Fruit fly (Drosophila melanogaster) whole organism, embryonic: Measurements from ENCODE around the gene Csas.
A peak's percentile ranks its signal among the peaks of the same experiment; 100 is the strongest.

Source experiments
- BEAF-32 ChIP-seq: fragments of 200-800 bp; sonication (Bioruptor generic); optimal IDR thresholded peaks from 3 replicates; lab custom pipeline; 2017; ENCODE audit warnings: missing biosample characterization, missing genetic modification characterization, mild to moderate bottlenecking, moderate library complexity, missing genetic modification reagents
- Bgb ChIP-seq: fragments of 200-800 bp; sonication (Bioruptor generic); IDR thresholded peaks from 2 replicates; pipeline ENCODE4 v1.3.6; 2022; ENCODE audit warnings: missing biosample characterization, missing genetic modification characterization; ENCODE audit not compliant: partially characterized antibody
- CG12299 ChIP-seq: fragments of 200-800 bp; sonication (Bioruptor generic); optimal IDR thresholded peaks from 2 replicates; lab custom pipeline; 2018; ENCODE audit warnings: missing biosample characterization, mild to moderate bottlenecking, missing genetic modification characterization
- CG13287 ChIP-seq: fragments of 200-800 bp; sonication (Bioruptor generic); IDR thresholded peaks from 2 replicates; pipeline ENCODE4 v1.3.6; 2022; ENCODE audit warnings: missing biosample characterization, missing genetic modification characterization; ENCODE audit not compliant: partially characterized antibody
- CG16813 ChIP-seq: fragments of 200-800 bp; sonication (Bioruptor generic); IDR thresholded peaks from 3 replicates; pipeline ENCODE4 v1.3.6; 2022; ENCODE audit warnings: missing biosample characterization, missing genetic modification characterization; ENCODE audit not compliant: partially characterized antibody
- CG2116 ChIP-seq: fragments of 200-800 bp; sonication (Bioruptor generic); optimal IDR thresholded peaks from 3 replicates; lab custom pipeline; 2018; ENCODE audit warnings: missing biosample characterization, mild to moderate bottlenecking, missing genetic modification characterization
- CG30020 ChIP-seq: fragments of 200-800 bp; optimal IDR thresholded peaks from 2 replicates; lab custom pipeline; 2019; ENCODE audit warnings: missing biosample characterization, mild to moderate bottlenecking, missing genetic modification characterization, moderate library complexity
- CG31365 ChIP-seq: fragments of 200-800 bp; sonication (Bioruptor generic); optimal IDR thresholded peaks from 2 replicates; lab custom pipeline; 2018; ENCODE audit warnings: missing biosample characterization, mild to moderate bottlenecking, missing genetic modification characterization
- CG33213 ChIP-seq: fragments of 200-800 bp; sonication (Bioruptor generic); optimal IDR thresholded peaks from 3 replicates; lab custom pipeline; 2016; ENCODE audit warnings: missing biosample characterization, missing genetic modification characterization
- CG34422 ChIP-seq: fragments of 200-800 bp; sonication (Bioruptor generic); IDR thresholded peaks from 3 replicates; pipeline ENCODE4 v1.3.6; 2022; ENCODE audit warnings: missing biosample characterization, missing genetic modification characterization
- CG4360 ChIP-seq: fragments of 200-800 bp; sonication (Bioruptor generic); IDR thresholded peaks from 2 replicates; pipeline ENCODE4 v1.3.6; 2022; ENCODE audit warnings: missing biosample characterization, missing genetic modification characterization
- CG4617 ChIP-seq: fragments of 200-800 bp; sonication (Bioruptor generic); optimal IDR thresholded peaks from 3 replicates; lab custom pipeline; 2016; ENCODE audit warnings: missing biosample characterization, missing genetic modification characterization, borderline replicate concordance
- CG4854 ChIP-seq: fragments of 200-800 bp; sonication (Bioruptor generic); optimal IDR thresholded peaks from 2 replicates; lab custom pipeline; 2016; ENCODE audit warnings: missing biosample characterization, missing genetic modification characterization, inconsistent platforms
- CG5180 ChIP-seq: fragments of 200-800 bp; sonication (Bioruptor generic); optimal IDR thresholded peaks from 3 replicates; lab custom pipeline; 2017; ENCODE audit warnings: missing biosample characterization, missing genetic modification characterization, mild to moderate bottlenecking, moderate library complexity, missing genetic modification reagents
- CG6254 ChIP-seq: fragments of 200-800 bp; sonication (Bioruptor generic); optimal IDR thresholded peaks from 3 replicates; lab custom pipeline; 2017; ENCODE audit warnings: mild to moderate bottlenecking, missing biosample characterization, missing genetic modification reagents, missing genetic modification characterization
- D ChIP-seq, 2 experiments: fragments of 200-800 bp in 1 of 2; fragments of >200 bp in 1 of 2; sonication (Bioruptor generic) in 1 of 2; optimal IDR thresholded peaks; 2 replicates in 1 of 2; 3 replicates in 1 of 2; lab custom pipeline; 2017; ENCODE audit warnings: mild to moderate bottlenecking in 1 of 2, missing biosample characterization in 1 of 2, missing genetic modification characterization in 1 of 2, missing genetic modification reagents in 1 of 2
- Dp ChIP-seq: fragments of 200-800 bp; sonication (Bioruptor generic); optimal IDR thresholded peaks from 2 replicates; lab custom pipeline; 2018; ENCODE audit warnings: missing biosample characterization, mild to moderate bottlenecking, missing genetic modification characterization, moderate library complexity
- E2f2 ChIP-seq: fragments of 200-800 bp; sonication (Bioruptor generic); IDR thresholded peaks from 2 replicates; pipeline ENCODE4 v1.3.6; 2022; ENCODE audit warnings: missing biosample characterization, missing genetic modification characterization
- HLH4C ChIP-seq: fragments of 200-800 bp; sonication (Bioruptor generic); IDR thresholded peaks from 3 replicates; pipeline ENCODE4 v1.3.6; 2022; ENCODE audit warnings: missing biosample characterization, missing genetic modification characterization; ENCODE audit not compliant: partially characterized antibody
- Lhr ChIP-seq: fragments of 200-800 bp; sonication (Bioruptor generic); optimal IDR thresholded peaks from 3 replicates; lab custom pipeline; 2017; ENCODE audit warnings: mild to moderate bottlenecking, missing biosample characterization, missing genetic modification reagents, missing genetic modification characterization
- MBD-R2 ChIP-seq: fragments of 200-800 bp; sonication (Bioruptor generic); IDR thresholded peaks from 2 replicates; pipeline ENCODE4 v1.3.6; 2022; ENCODE audit warnings: missing biosample characterization, missing genetic modification characterization
- MESR4 ChIP-seq: fragments of 200-800 bp; sonication (Bioruptor generic); optimal IDR thresholded peaks from 2 replicates; lab custom pipeline; 2018; ENCODE audit warnings: missing biosample characterization, mild to moderate bottlenecking, missing genetic modification characterization, moderate library complexity
- NC2β ChIP-seq: fragments of 200-800 bp; sonication (Bioruptor generic); optimal IDR thresholded peaks from 2 replicates; lab custom pipeline; 2016; ENCODE audit warnings: missing biosample characterization, missing genetic modification characterization
- PHDP ChIP-seq: fragments of 200-800 bp; sonication (Bioruptor generic); optimal IDR thresholded peaks from 3 replicates; lab custom pipeline; 2018; ENCODE audit warnings: missing biosample characterization, mild to moderate bottlenecking, missing genetic modification characterization, moderate library complexity
- Sry-δ ChIP-seq: fragments of 200-800 bp; sonication (Bioruptor generic); optimal IDR thresholded peaks from 2 replicates; lab custom pipeline; 2016; ENCODE audit warnings: missing biosample characterization, missing genetic modification characterization
- Xbp1 ChIP-seq: fragments of 200-800 bp; sonication (Bioruptor generic); optimal IDR thresholded peaks from 3 replicates; lab custom pipeline; 2016; ENCODE audit warnings: missing biosample characterization, mild to moderate bottlenecking, missing genetic modification characterization
- amos ChIP-seq: fragments of 200-800 bp; sonication (Bioruptor generic); IDR thresholded peaks from 2 replicates; pipeline ENCODE4 v1.3.6; 2022; ENCODE audit warnings: missing biosample characterization, missing genetic modification characterization; ENCODE audit not compliant: partially characterized antibody
- chn ChIP-seq: fragments of 200-800 bp; sonication (Bioruptor generic); optimal IDR thresholded peaks from 2 replicates; lab custom pipeline; 2016; ENCODE audit warnings: missing biosample characterization, missing genetic modification characterization
- crp ChIP-seq, 2 experiments: fragments of 200-800 bp; sonication (Bioruptor generic); optimal IDR thresholded peaks; 2 replicates in 1 of 2; 3 replicates in 1 of 2; lab custom pipeline; 2017; ENCODE audit warnings: missing biosample characterization in 2 of 2, missing genetic modification characterization in 2 of 2, mild to moderate bottlenecking in 1 of 2, moderate library complexity in 1 of 2
- ewg ChIP-seq: fragments of 200-800 bp; sonication (Bioruptor generic); optimal IDR thresholded peaks from 3 replicates; lab custom pipeline; 2017; ENCODE audit warnings: mild to moderate bottlenecking, missing biosample characterization, missing genetic modification reagents, missing genetic modification characterization
- hbn ChIP-seq: fragments of 200-800 bp; sonication (Bioruptor generic); IDR thresholded peaks from 2 replicates; pipeline ENCODE4 v1.3.6; 2022; ENCODE audit warnings: missing biosample characterization, missing genetic modification characterization; ENCODE audit not compliant: partially characterized antibody
- jing ChIP-seq: fragments of 200-800 bp; sonication (Bioruptor generic); optimal IDR thresholded peaks from 2 replicates; lab custom pipeline; 2018; ENCODE audit warnings: missing biosample characterization, mild to moderate bottlenecking, missing genetic modification characterization
- lola ChIP-seq, 3 experiments: fragments of >200 bp in 2 of 3; fragments of 200-800 bp in 1 of 3; sonication (Bioruptor generic) in 1 of 3; optimal IDR thresholded peaks; 2 replicates each; lab custom pipeline; 2017 to 2019; ENCODE audit warnings: missing biosample characterization in 3 of 3, missing genetic modification characterization in 3 of 3, mild to moderate bottlenecking in 1 of 3, moderate library complexity in 1 of 3
- nerfin-2 ChIP-seq: fragments of 200-800 bp; sonication (Bioruptor generic); IDR thresholded peaks from 2 replicates; pipeline ENCODE4 v1.3.6; 2022; ENCODE audit warnings: missing biosample characterization, missing genetic modification characterization; ENCODE audit not compliant: partially characterized antibody
- otp ChIP-seq: fragments of 200-800 bp; sonication (Bioruptor generic); IDR thresholded peaks from 3 replicates; pipeline ENCODE4, ENCODE4 v1.3.6; 2022; ENCODE audit warnings: missing biosample characterization, missing genetic modification characterization
- pan ChIP-seq, 4 experiments: fragments of >200 bp in 3 of 4; fragments of 200-800 bp in 1 of 4; sonication (Bioruptor generic) in 1 of 4; optimal IDR thresholded peaks in 3 of 4; IDR thresholded peaks in 1 of 4; 2 replicates each; pipeline versions ENCODE4 v1.3.6 to Lab custom; 2017 to 2022; ENCODE audit warnings: missing biosample characterization in 2 of 4, missing genetic modification characterization in 2 of 4, mixed read lengths in 1 of 4
- pzg ChIP-seq: fragments of 200-800 bp; sonication (Bioruptor generic); optimal IDR thresholded peaks from 3 replicates; lab custom pipeline; 2018; ENCODE audit warnings: missing biosample characterization, mild to moderate bottlenecking, missing genetic modification characterization, moderate library complexity
- rib ChIP-seq: fragments of 200-800 bp; sonication (Bioruptor generic); IDR thresholded peaks from 2 replicates; pipeline ENCODE4 v1.3.6; 2022; ENCODE audit warnings: missing biosample characterization, missing genetic modification characterization
- row ChIP-seq: fragments of 200-800 bp; sonication (Bioruptor generic); IDR thresholded peaks from 3 replicates; pipeline ENCODE4 v1.3.6; 2022; ENCODE audit warnings: missing biosample characterization, missing genetic modification characterization
- scrt ChIP-seq: fragments of 200-800 bp; sonication (Bioruptor generic); optimal IDR thresholded peaks from 2 replicates; lab custom pipeline; 2018; ENCODE audit warnings: missing biosample characterization, mild to moderate bottlenecking, missing genetic modification characterization, moderate library complexity
- sens ChIP-seq: fragments of 200-800 bp; sonication (Bioruptor generic); peaks from one replicate; lab custom pipeline; 2016; ENCODE audit warnings: missing biosample characterization, missing genetic modification characterization
- stwl ChIP-seq: fragments of 200-800 bp; sonication (Bioruptor generic); optimal IDR thresholded peaks from 3 replicates; lab custom pipeline; 2018; ENCODE audit warnings: missing biosample characterization, mild to moderate bottlenecking, missing genetic modification characterization, moderate library complexity
- vnd ChIP-seq: fragments of 200-800 bp; sonication (Bioruptor generic); IDR thresholded peaks from 3 replicates; pipeline ENCODE4 v1.3.6; 2022; ENCODE audit warnings: missing biosample characterization, missing genetic modification characterization; ENCODE audit not compliant: partially characterized antibody
- z ChIP-seq: fragments of 200-800 bp; sonication (Bioruptor generic); IDR thresholded peaks from 3 replicates; pipeline ENCODE4 v1.3.6; 2022; ENCODE audit warnings: missing biosample characterization, missing genetic modification characterization

Gene Csas

dm6 chr3L:19988891-19989290 is at the start of gene Csas:
Csas (minus strand) TSS chr3L:19988991.
- TF ChIP-seq sens (peak; percentile 71), row (GFP tag; lab: Robert Waterston, UW) (0 out of 3 replicates have a peak, but pooled peaks have one; percentile 23), CG33213 (no peak), pan (optimal IDR thresholded peaks at IDR 0.05; lab: Kevin White, UChicago) (no peak), pan (GFP tag; optimal IDR thresholded peaks at IDR 0.05 in 1 of 2, IDR thresholded peaks at IDR 0.05 in 1 of 2) (peak in 1 of 2 experiments; percentile 24)
- TF ChIP-seq, all 482 proteins: peak for 3

dm6 chr3L:20036610-20037009 is 47.8 kb upstream of the Csas start:
- TF ChIP-seq scrt (GFP tag; lab: Kevin White, UChicago) (peak; percentile 76), CG4360 (GFP tag; lab: Robert Waterston, UW) (no peak), ewg (peak; percentile 2), jing (no peak), z (GFP tag; lab: Robert Waterston, UW) (peak; percentile 90)

dm6 chr3L:20028753-20029152 is 40.0 kb upstream of the Csas start, which contains the start of gene Lamtor1:
Lamtor1 (minus strand) TSS chr3L:20029020.
- TF ChIP-seq NC2β (GFP tag; lab: Kevin White, UChicago) (no peak), chn (GFP tag; lab: Kevin White, UChicago) (no peak), Dp (GFP tag; lab: Kevin White, UChicago) (peak; percentile 94), CG16813 (GFP tag; lab: Robert Waterston, UW) (peak; percentile 40; the same call in 1 of the 3 replicates), CG4617 (peak; percentile 83), CG5180 (GFP tag; lab: Kevin White, UChicago) (no peak), Bgb (GFP tag; lab: Robert Waterston, UW) (peak; percentile 53; the same call in 1 of the 2 replicates), lola (GFP tag; optimal IDR thresholded peaks at IDR 0.05; lab: Kevin White, UChicago) (no peak), Lhr (GFP tag; lab: Kevin White, UChicago) (peak; percentile 20), CG2116 (GFP tag; lab: Kevin White, UChicago) (peak; percentile 53), pzg (peak; percentile 64), CG4854 (GFP tag; lab: Kevin White, UChicago) (no peak), rib (no peak), CG13287 (peak; percentile 57), Sry-δ (peak; percentile 83), HLH4C (peak; percentile 52; the same call in 2 of the 3 replicates), Xbp1 (GFP tag; lab: Kevin White, UChicago) (no peak), CG30020 (tag; lab: Kevin White, UChicago) (no peak), CG12299 (tag; lab: Kevin White, UChicago) (no peak), PHDP (tag; lab: Kevin White, UChicago) (no peak), amos (GFP tag; lab: Robert Waterston, UW) (peak; percentile 21; the same call in 1 of the 2 replicates), E2f2 (peak; percentile 96), nerfin-2 (peak; percentile 10; the same call in 1 of the 2 replicates), MESR4 (peak; percentile 94), CG6254 (GFP tag; lab: Kevin White, UChicago) (no peak), BEAF-32 (GFP tag; lab: Kevin White, UChicago) (peak; percentile 38), MBD-R2 (GFP tag; lab: Robert Waterston, UW) (peak; percentile 71), CG34422 (GFP tag; lab: Robert Waterston, UW) (no peak; the same call in 2 of the 3 replicates), stwl (tag; lab: Kevin White, UChicago) (peak; percentile 68), vnd (0 out of 3 replicates have a peak, but pooled peaks have one; percentile 14), CG31365 (no peak), D (optimal IDR thresholded peaks at IDR 0.05; lab: Kevin White, UChicago) (peak; percentile 73), D (GFP tag; optimal IDR thresholded peaks at IDR 0.05; lab: Kevin White, UChicago) (no peak), crp (GFP tag; optimal IDR thresholded peaks at IDR 0.05; lab: Kevin White, UChicago) (peak in 1 of 2 experiments; percentile 80), otp (GFP tag; lab: Robert Waterston, UW) (no peak), hbn (GFP tag; lab: Robert Waterston, UW) (peak; percentile 33; the same call in 1 of the 2 replicates)
